Worm (Caenorhabditis elegans): ENCODE results near the gene Y50D4A.1.

Y50D4A.1 gene

DNA sequence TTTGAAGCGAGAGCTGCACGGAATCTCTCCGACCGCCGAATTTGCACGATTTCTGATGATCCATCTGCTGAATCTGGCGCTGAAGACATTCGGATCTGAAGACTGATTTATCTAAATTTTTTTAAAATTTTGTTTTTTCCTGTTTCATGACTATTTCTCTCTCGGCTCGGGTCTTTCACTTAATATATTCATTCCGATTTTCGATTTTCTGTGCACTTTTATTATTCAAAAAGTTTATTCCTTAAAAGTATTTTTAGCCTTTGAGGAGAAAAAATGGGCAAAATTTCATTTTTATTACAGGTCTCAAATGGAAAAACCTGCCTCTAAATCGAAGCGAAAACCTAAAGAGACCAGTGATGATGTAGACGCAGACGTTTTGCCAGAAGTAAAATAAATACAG, at the start of gene Y50D4A.1:
TSS of gene Y50D4A.1 (plus strand) at position 301 of the 400 bp plus-strand sequence.
- no peak for TF ChIP-seq skn-1 (tag; optimal IDR thresholded peaks at IDR 0.05)
- TF ChIP-seq tlp-1 (tag; optimal IDR thresholded peaks at IDR 0.05), result no peak

ce11 chrV:1158247-1158646, 49.4 kb upstream of the Y50D4A.1 start:
- TF ChIP-seq mep-1 (tag; optimal IDR thresholded peaks at IDR 0.05) (no peak), lir-3 (tag; optimal IDR thresholded peaks at IDR 0.05; ENCODE audit: poor library complexity) (no peak), jun-1 (tag; optimal IDR thresholded peaks at IDR 0.05) (no peak), nhr-47 (tag; optimal IDR thresholded peaks at IDR 0.05) (peak; percentile 11), dpl-1 (GFP tag; optimal IDR thresholded peaks at IDR 0.05) (no peak), pax-3 (tag; optimal IDR thresholded peaks at IDR 0.05) (no peak), lin-15B (tag; optimal IDR thresholded peaks at IDR 0.05) (no peak), snpc-4 (tag; optimal IDR thresholded peaks at IDR 0.05) (no peak), dsc-1 (tag; optimal IDR thresholded peaks at IDR 0.05) (peak; percentile 30), ama-1 (optimal IDR thresholded peaks at IDR 0.05) (peak; percentile 23), lsy-2 (tag; optimal IDR thresholded peaks at IDR 0.05) (peak in 1 of 2 experiments; percentile 6), egl-27 (tag; optimal IDR thresholded peaks at IDR 0.05) (no peak), fkh-4 (tag; optimal IDR thresholded peaks at IDR 0.05; ENCODE audit: borderline replicate concordance) (no peak), ztf-11 (tag; optimal IDR thresholded peaks at IDR 0.05) (no peak), fkh-10 (GFP tag; optimal IDR thresholded peaks at IDR 0.05) (peak; percentile 5), rnt-1 (tag; optimal IDR thresholded peaks at IDR 0.05) (peak; percentile 27), ceh-82 (tag; optimal IDR thresholded peaks at IDR 0.05) (no peak), unc-98 (GFP tag; IDR thresholded peaks at IDR 0.05) (no peak), ztf-4 (tag; optimal IDR thresholded peaks at IDR 0.05) (peak; percentile 69), irx-1 (tag; optimal IDR thresholded peaks at IDR 0.05) (no peak), nhr-90 (tag; optimal IDR thresholded peaks at IDR 0.05; ENCODE audit: poor library complexity) (no peak), nhr-71 (tag; optimal IDR thresholded peaks at IDR 0.05) (peak; percentile 4), egl-13 (tag; optimal IDR thresholded peaks at IDR 0.05) (no peak), C04F5.9 (tag; optimal IDR thresholded peaks at IDR 0.05) (no peak), fkh-8 (tag; optimal IDR thresholded peaks at IDR 0.05) (no peak), nhr-12 (tag; optimal IDR thresholded peaks at IDR 0.05) (no peak), mab-9 (GFP tag; IDR thresholded peaks at IDR 0.05) (no peak), lin-13 (GFP tag; optimal IDR thresholded peaks at IDR 0.05) (no peak), C34B4.2 (tag; optimal IDR thresholded peaks at IDR 0.05) (peak; percentile 11), vab-15 (tag; optimal IDR thresholded peaks at IDR 0.05) (no peak)

DNA sequence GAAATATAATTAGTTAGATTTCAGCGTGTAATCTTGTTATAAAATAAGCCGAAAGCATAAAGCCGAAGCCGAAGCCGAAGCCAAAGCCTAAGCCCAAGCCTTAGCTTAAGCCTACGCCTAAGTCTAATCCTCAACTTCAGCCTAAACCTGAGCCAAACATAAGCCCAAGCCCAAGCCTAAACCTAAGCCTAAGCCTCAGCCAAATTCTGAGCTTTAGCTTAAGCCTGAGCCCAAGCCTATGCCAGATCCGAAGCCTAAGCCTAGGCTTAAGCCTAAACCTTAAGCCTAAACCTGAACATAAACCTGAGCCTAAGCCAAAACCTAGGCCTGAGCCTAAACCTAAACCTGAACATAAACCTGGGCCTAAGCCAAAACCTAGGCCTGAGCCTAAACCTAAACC, 47.0 kb upstream of the Y50D4A.1 start:
- TF ChIP-seq nhr-19 (GFP tag; conservative IDR thresholded peaks at IDR 0.05) (no peak), grh-1 (GFP tag; IDR thresholded peaks at IDR 0.05) (no peak), pqm-1 (tag; optimal IDR thresholded peaks at IDR 0.05) (no peak), nhr-20 (tag; optimal IDR thresholded peaks at IDR 0.05) (no peak), aly-2 (tag; optimal IDR thresholded peaks at IDR 0.05) (no peak), rnt-1 (tag; optimal IDR thresholded peaks at IDR 0.05) (no peak), mef-2 (tag; optimal IDR thresholded peaks at IDR 0.05) (no peak), F16B12.6 (tag; optimal IDR thresholded peaks at IDR 0.05) (no peak), zag-1 (tag; optimal IDR thresholded peaks at IDR 0.05) (no peak), dpl-1 (GFP tag; optimal IDR thresholded peaks at IDR 0.05) (no peak), Y116A8C.19 (tag; optimal IDR thresholded peaks at IDR 0.05; ENCODE audit: borderline replicate concordance) (no peak), ztf-11 (tag; optimal IDR thresholded peaks at IDR 0.05) (no peak), snpc-4 (tag; optimal IDR thresholded peaks at IDR 0.05) (no peak), elt-3 (tag; optimal IDR thresholded peaks at IDR 0.05) (no peak), snu-23 (GFP tag; optimal IDR thresholded peaks at IDR 0.05) (no peak), elt-2 (tag; optimal IDR thresholded peaks at IDR 0.05) (no peak), lin-35 (GFP tag; optimal IDR thresholded peaks at IDR 0.05) (no peak), nhr-47 (tag; optimal IDR thresholded peaks at IDR 0.05) (no peak), nhr-85 (tag) (no peak), ceh-8 (GFP tag; optimal IDR thresholded peaks at IDR 0.05) (no peak)
